Worm (Caenorhabditis elegans): ENCODE results near the gene T14B4.19.

DNA sequence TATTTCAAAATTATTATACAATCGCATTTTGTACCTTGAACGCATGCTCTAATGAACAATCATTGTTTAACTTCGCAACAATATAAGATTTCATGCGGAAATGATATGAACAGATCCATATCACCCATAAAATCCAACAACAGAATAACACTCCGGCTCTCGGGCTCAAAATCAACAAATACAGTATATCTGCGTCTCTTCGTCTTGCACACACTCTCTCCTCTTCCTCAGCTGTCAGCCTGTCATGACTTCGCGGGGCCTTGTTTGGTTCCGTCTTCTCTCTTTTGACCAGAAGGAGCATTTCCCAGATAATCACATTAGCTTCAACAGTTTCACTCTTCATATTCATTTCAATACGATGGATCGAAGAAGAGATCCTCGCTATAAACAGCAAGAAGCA, 43.5 kb upstream of the T14B4.19 start, which contains the start of gene F41G3.3:
- TF ChIP-seq ama-1 (optimal IDR thresholded peaks at IDR 0.05): no peak
- TF ChIP-seq skn-1 (tag; optimal IDR thresholded peaks at IDR 0.05): no peak
- no peak for TF ChIP-seq aly-2 (tag; optimal IDR thresholded peaks at IDR 0.05)
- TF ChIP-seq elt-3 (tag; optimal IDR thresholded peaks at IDR 0.05): no peak
- TF ChIP-seq snpc-4 (tag; optimal IDR thresholded peaks at IDR 0.05): no peak
- no peak for TF ChIP-seq mdl-1 (tag; optimal IDR thresholded peaks at IDR 0.05)
- no peak for TF ChIP-seq C34F6.9 (tag; optimal IDR thresholded peaks at IDR 0.05)
- TF ChIP-seq unc-62 (GFP tag; optimal IDR thresholded peaks at IDR 0.05): no peak
